ENCODE assay signal across 1 fruit fly cellular context in genomic region chr3R:19801752-19802151, dm6.
TF ChIP-seq lines count a peak whose summit lies in the region.

No protein-coding gene starts in this region.

TF ChIP-seq in whole organism, embryonic, 481 proteins besides CTCF, POLR2A, EP300 and RAD21 (continued from another document):
- no peak for TF ChIP-seq onecut (GFP tag; IDR thresholded peaks at IDR 0.05; lab: Robert Waterston, UW)
- no peak for TF ChIP-seq ato (GFP tag; IDR thresholded peaks at IDR 0.05; lab: Robert Waterston, UW; ENCODE audit: partially characterized antibody)
- no peak for TF ChIP-seq vfl (GFP tag; optimal IDR thresholded peaks at IDR 0.05; lab: Kevin White, UChicago)
- peak; percentile 43 for TF ChIP-seq dmrt11E (tag; optimal IDR thresholded peaks at IDR 0.05; lab: Kevin White, UChicago)
- TF ChIP-seq peb (GFP tag; IDR thresholded peaks at IDR 0.05; lab: Robert Waterston, UW), result no peak
- no peak for TF ChIP-seq CG11085 (GFP tag; IDR thresholded peaks at IDR 0.05; lab: Robert Waterston, UW)
- TF ChIP-seq Six4 (GFP tag; optimal IDR thresholded peaks at IDR 0.05; lab: Kevin White, UChicago), result no peak
- no peak for TF ChIP-seq NFAT (GFP tag; IDR thresholded peaks at IDR 0.05; lab: Robert Waterston, UW)
- TF ChIP-seq Sox102F (GFP tag; optimal IDR thresholded peaks at IDR 0.05; lab: Kevin White, UChicago), result peak; percentile 35
- no peak for TF ChIP-seq CG9609 (GFP tag; optimal IDR thresholded peaks at IDR 0.05; lab: Kevin White, UChicago)
- TF ChIP-seq CG10267 (tag; optimal IDR thresholded peaks at IDR 0.05; lab: Kevin White, UChicago), result peak; percentile 5
- TF ChIP-seq Xrp1 (GFP tag; IDR thresholded peaks at IDR 0.05; lab: Robert Waterston, UW), result peak; percentile 22; the same call in 1 of the 2 replicates
- no peak for TF ChIP-seq az2 (GFP tag; optimal IDR thresholded peaks at IDR 0.05; lab: Kevin White, UChicago)
- TF ChIP-seq CG15479 (GFP tag; optimal IDR thresholded peaks at IDR 0.05; lab: Kevin White, UChicago), result no peak
- TF ChIP-seq tap (tag; optimal IDR thresholded peaks at IDR 0.05; lab: Kevin White, UChicago), result no peak
- TF ChIP-seq Myb (GFP tag; optimal IDR thresholded peaks at IDR 0.05; lab: Kevin White, UChicago), result no peak
- no peak for TF ChIP-seq CG43689 (GFP tag; IDR thresholded peaks at IDR 0.05; lab: Robert Waterston, UW)
- TF ChIP-seq Eip74EF (GFP tag; optimal IDR thresholded peaks at IDR 0.05; lab: Kevin White, UChicago), result no peak
- TF ChIP-seq gem (tag; optimal IDR thresholded peaks at IDR 0.05; lab: Kevin White, UChicago), result peak; percentile 60
- no peak for TF ChIP-seq ash1 (GFP tag; optimal IDR thresholded peaks at IDR 0.05; lab: Kevin White, UChicago)
- TF ChIP-seq MESR4 (GFP tag; optimal IDR thresholded peaks at IDR 0.05; lab: Kevin White, UChicago), result no peak
- TF ChIP-seq CG12391 (tag; optimal IDR thresholded peaks at IDR 0.05; lab: Kevin White, UChicago), result peak; percentile 37
- TF ChIP-seq salm (tag; optimal IDR thresholded peaks at IDR 0.05; lab: Kevin White, UChicago), result no peak
- no peak for TF ChIP-seq chinmo (GFP tag; IDR thresholded peaks at IDR 0.05; lab: Robert Waterston, UW; ENCODE audit: partially characterized antibody)
- peak; percentile 13 for TF ChIP-seq CG30403 (GFP tag; optimal IDR thresholded peaks at IDR 0.05; lab: Kevin White, UChicago)
- no peak for TF ChIP-seq CG13296 (GFP tag; optimal IDR thresholded peaks at IDR 0.05; lab: Kevin White, UChicago)
- peak; percentile 6 for TF ChIP-seq nmo (GFP tag; optimal IDR thresholded peaks at IDR 0.05; lab: Kevin White, UChicago)
- 0 out of 3 replicates have a peak, but pooled peaks have one; percentile 13 for TF ChIP-seq CG17361 (GFP tag; IDR thresholded peaks at IDR 0.05; lab: Robert Waterston, UW)
- peak in 1 of 3 experiments; percentile 21 for TF ChIP-seq lola (GFP tag; optimal IDR thresholded peaks at IDR 0.05; lab: Kevin White, UChicago)
- peak; percentile 86 for TF ChIP-seq sens (GFP tag; lab: Kevin White, UChicago)
- no peak for TF ChIP-seq Fer2 (tag; optimal IDR thresholded peaks at IDR 0.05; lab: Kevin White, UChicago)
- TF ChIP-seq seq (GFP tag; IDR thresholded peaks at IDR 0.05; lab: Robert Waterston, UW), result no peak
- TF ChIP-seq D19A (tag; optimal IDR thresholded peaks at IDR 0.05; lab: Kevin White, UChicago), result no peak
- TF ChIP-seq CG8944 (GFP tag; optimal IDR thresholded peaks at IDR 0.05; lab: Kevin White, UChicago), result no peak
- no peak for TF ChIP-seq CG14965 (GFP tag; optimal IDR thresholded peaks at IDR 0.05; lab: Kevin White, UChicago; ENCODE audit: borderline replicate concordance)
- peak; percentile 44 for TF ChIP-seq CG2712 (tag; optimal IDR thresholded peaks at IDR 0.05; lab: Kevin White, UChicago)
- no peak for TF ChIP-seq bowl (GFP tag; IDR thresholded peaks at IDR 0.05; lab: Robert Waterston, UW)
- peak; percentile 50 for TF ChIP-seq CG10979 (tag; optimal IDR thresholded peaks at IDR 0.05; lab: Kevin White, UChicago)
- no peak for TF ChIP-seq CG4854 (GFP tag; optimal IDR thresholded peaks at IDR 0.05; lab: Kevin White, UChicago)
- TF ChIP-seq dmrt99B (tag; optimal IDR thresholded peaks at IDR 0.05; lab: Kevin White, UChicago), result peak; percentile 2
- peak; percentile 18 for TF ChIP-seq PHDP (tag; optimal IDR thresholded peaks at IDR 0.05; lab: Kevin White, UChicago)
- TF ChIP-seq sisA (GFP tag; IDR thresholded peaks at IDR 0.05; lab: Robert Waterston, UW), result no peak
- no peak for TF ChIP-seq ssp (GFP tag; IDR thresholded peaks at IDR 0.05; lab: Robert Waterston, UW)
- TF ChIP-seq Blimp-1 (GFP tag; optimal IDR thresholded peaks at IDR 0.05; lab: Kevin White, UChicago), result peak; percentile 58
